Fruit fly (Drosophila melanogaster): ENCODE measurements around the gene sick.

Gene sick

DNA sequence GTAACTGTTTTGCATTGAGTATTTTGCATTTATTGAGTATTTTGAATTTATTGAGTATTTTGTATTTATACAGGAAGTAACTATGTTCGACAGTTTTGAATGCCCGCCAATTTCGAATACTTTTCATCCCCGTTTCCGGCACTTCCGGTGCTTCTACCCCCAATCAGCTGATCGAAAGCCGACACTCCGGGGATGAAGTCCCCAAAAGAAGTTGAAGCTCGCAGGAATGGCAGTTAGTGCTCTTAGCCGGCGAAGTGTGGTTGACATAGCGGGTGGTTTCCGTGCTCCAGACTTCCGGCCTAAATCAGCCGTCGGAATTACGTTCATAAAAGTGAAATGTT lies at the start of gene sick:
TSS of gene sick (plus strand) at position 255 of the 341 bp plus-strand sequence.
- TF ChIP-seq usp (GFP tag; optimal IDR thresholded peaks at IDR 0.05) (no peak), Dll (optimal IDR thresholded peaks at IDR 0.05) (no peak), psq (optimal IDR thresholded peaks at IDR 0.05) (no peak), EcR (GFP tag; optimal IDR thresholded peaks at IDR 0.05) (no peak), pan (optimal IDR thresholded peaks at IDR 0.05) (no peak), CG8478 (optimal IDR thresholded peaks at IDR 0.05) (no peak)

dm6 chr2L:19750571-19750970 lies 45.6 kb upstream of the sick start:
- TF ChIP-seq psq (optimal IDR thresholded peaks at IDR 0.05) (no peak), EcR (GFP tag; optimal IDR thresholded peaks at IDR 0.05) (no peak), Dll (optimal IDR thresholded peaks at IDR 0.05) (no peak), usp (GFP tag; optimal IDR thresholded peaks at IDR 0.05) (no peak), CG8478 (optimal IDR thresholded peaks at IDR 0.05) (no peak), pan (optimal IDR thresholded peaks at IDR 0.05) (no peak)

DNA sequence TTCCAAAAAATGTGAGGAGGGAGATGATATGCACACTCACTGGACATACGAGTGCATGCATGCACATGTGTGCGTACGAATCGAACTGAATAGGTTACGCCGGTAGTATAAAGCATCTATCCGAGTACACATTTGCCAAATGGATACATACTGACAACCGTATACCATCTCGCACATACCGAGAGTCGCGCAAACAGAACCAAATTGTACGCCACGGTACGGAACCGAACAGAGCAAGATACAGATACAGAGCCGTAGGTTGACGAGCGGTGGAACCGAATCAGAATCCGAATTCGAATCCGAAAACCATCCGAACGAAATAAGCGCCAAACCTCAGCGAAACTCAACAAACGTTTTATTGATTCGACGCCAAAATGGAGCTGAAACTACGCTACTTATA lies 41.1 kb upstream of the sick start:
- TF ChIP-seq usp (GFP tag; optimal IDR thresholded peaks at IDR 0.05) (no peak), CG8478 (optimal IDR thresholded peaks at IDR 0.05) (no peak), Dll (optimal IDR thresholded peaks at IDR 0.05) (no peak)

DNA sequence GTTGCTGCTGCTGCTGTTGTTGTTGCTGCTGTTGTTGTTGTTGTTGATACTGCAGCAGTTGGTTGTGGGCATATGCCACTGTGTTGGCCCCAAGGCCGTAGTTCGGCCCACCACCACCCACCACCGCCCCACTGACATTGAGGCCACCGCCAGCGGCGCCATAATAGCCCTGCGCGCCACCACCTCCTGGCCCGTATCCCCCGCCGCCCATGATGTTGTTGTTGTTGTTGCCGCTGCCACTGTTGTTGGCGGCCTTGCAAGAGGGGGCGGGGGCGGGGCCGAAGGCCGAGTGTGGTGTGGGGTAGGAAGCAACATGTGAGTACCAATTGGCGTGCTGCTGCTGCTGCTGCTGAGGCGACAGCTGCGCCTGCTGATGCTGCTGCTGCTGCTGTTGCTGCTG lies 40.1 kb upstream of the sick start:
- no peak for TF ChIP-seq pan (optimal IDR thresholded peaks at IDR 0.05)
- no peak for TF ChIP-seq CG8478 (optimal IDR thresholded peaks at IDR 0.05)
- TF ChIP-seq psq (optimal IDR thresholded peaks at IDR 0.05) = no peak
- no peak for TF ChIP-seq usp (GFP tag; optimal IDR thresholded peaks at IDR 0.05)
- no peak for TF ChIP-seq Dll (optimal IDR thresholded peaks at IDR 0.05)

DNA sequence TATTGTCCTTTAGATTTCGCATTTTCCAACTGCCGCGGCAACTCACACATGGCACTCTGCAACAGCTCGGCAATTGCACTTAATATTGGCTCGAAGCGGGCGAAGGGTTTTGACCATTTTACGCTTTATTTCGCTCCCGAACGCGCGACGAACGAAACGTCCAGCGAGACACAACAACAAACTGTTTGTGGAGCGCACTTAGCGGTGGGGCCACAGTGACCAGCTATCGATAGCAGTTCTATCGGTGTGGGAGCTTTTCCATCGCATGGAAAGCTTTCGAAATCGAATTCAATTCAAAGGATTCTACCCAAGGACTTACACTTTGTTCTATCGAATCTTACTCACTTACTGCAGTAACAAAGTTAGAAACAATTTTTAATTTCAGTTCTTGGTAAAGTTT lies 39.4 kb upstream of the sick start, which contains the start of gene CG10631:
TSS of gene CG10631 (minus strand) at position 189 of the 400 bp plus-strand sequence.
- TF ChIP-seq EcR (GFP tag; optimal IDR thresholded peaks at IDR 0.05) (no peak), CG8478 (optimal IDR thresholded peaks at IDR 0.05) (no peak), psq (optimal IDR thresholded peaks at IDR 0.05) (no peak), pan (optimal IDR thresholded peaks at IDR 0.05) (no peak), usp (GFP tag; optimal IDR thresholded peaks at IDR 0.05) (no peak), Dll (optimal IDR thresholded peaks at IDR 0.05) (no peak)

- TF ChIP-seq usp (GFP tag; optimal IDR thresholded peaks at IDR 0.05) (no peak), psq (optimal IDR thresholded peaks at IDR 0.05) (no peak), Dll (optimal IDR thresholded peaks at IDR 0.05) (no peak), CG8478 (optimal IDR thresholded peaks at IDR 0.05) (no peak), pan (optimal IDR thresholded peaks at IDR 0.05) (no peak), EcR (GFP tag; optimal IDR thresholded peaks at IDR 0.05) (no peak)
These were observed 37.5 kb upstream of the sick start, which contains the start of the genes CG10628 and Dus3 for dm6 chr2L:19758511-19759128. CG10628 (minus strand) TSS chr2L:19758615. Dus3 (plus strand) TSS chr2L:19758879.

DNA sequence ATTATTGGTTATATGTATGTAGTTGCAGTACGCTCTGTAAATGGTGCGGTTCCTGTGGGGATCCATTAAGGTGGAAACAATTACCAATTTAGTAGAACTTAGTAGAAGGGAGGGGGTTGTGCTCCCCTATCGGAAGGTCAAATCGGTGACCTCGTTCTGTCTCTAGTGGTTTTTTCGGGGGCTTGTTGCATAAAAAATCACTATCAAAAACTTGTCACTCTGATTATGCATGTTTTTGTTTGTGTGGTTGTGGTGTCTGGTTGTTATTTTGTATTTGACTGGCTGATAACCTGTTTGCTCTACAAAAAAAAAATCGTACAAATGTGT lies 32.8 kb upstream of the sick start:
- TF ChIP-seq psq (optimal IDR thresholded peaks at IDR 0.05) (no peak), Dll (optimal IDR thresholded peaks at IDR 0.05) (no peak), EcR (GFP tag; optimal IDR thresholded peaks at IDR 0.05) (no peak)

dm6 chr2L:19763773-19764580 lies 32.2 kb upstream of the sick start, which contains the start of gene fbp:
fbp (minus strand) TSS chr2L:19764136.
- no peak for TF ChIP-seq Dll (optimal IDR thresholded peaks at IDR 0.05)
- TF ChIP-seq EcR (GFP tag; optimal IDR thresholded peaks at IDR 0.05) = no peak
- TF ChIP-seq CG8478 (optimal IDR thresholded peaks at IDR 0.05) = no peak
- TF ChIP-seq psq (optimal IDR thresholded peaks at IDR 0.05) = no peak
- TF ChIP-seq pan (optimal IDR thresholded peaks at IDR 0.05) = no peak
- no peak for TF ChIP-seq usp (GFP tag; optimal IDR thresholded peaks at IDR 0.05)

- TF ChIP-seq usp (GFP tag; optimal IDR thresholded peaks at IDR 0.05) (no peak), Dll (optimal IDR thresholded peaks at IDR 0.05) (no peak), psq (optimal IDR thresholded peaks at IDR 0.05) (no peak)
These were observed 31.5 kb upstream of the sick start for dm6 chr2L:19764581-19765136.

- no peak for TF ChIP-seq pan (optimal IDR thresholded peaks at IDR 0.05)
- TF ChIP-seq psq (optimal IDR thresholded peaks at IDR 0.05) = no peak
- TF ChIP-seq Dll (optimal IDR thresholded peaks at IDR 0.05) = no peak
- no peak for TF ChIP-seq CG8478 (optimal IDR thresholded peaks at IDR 0.05)
- no peak for TF ChIP-seq EcR (GFP tag; optimal IDR thresholded peaks at IDR 0.05)
- no peak for TF ChIP-seq usp (GFP tag; optimal IDR thresholded peaks at IDR 0.05)
These were observed 30.8 kb upstream of the sick start for dm6 chr2L:19765406-19765805.

DNA sequence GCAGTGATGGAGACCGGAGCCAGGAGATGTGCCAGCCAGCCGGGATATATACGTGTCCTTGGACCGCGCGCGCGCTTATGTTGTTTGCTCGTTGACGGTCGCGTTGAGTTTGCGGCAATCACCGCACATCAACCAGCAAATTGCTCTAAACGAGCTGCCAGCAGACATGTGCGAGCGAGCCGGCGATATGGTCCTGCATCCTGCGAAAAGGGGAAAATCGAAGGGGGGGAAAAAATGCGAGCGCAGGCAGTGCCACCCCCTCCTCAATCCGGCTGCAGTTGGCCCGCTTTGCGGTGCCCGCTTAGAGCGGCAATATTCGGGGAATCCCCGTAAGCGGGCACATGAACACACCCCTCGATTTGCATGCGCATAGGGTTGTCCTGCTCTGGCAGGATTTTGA lies 27.2 kb upstream of the sick start, which contains the start of gene bsh:
TSS of gene bsh (minus strand) at position 101 of the 400 bp plus-strand sequence.
- TF ChIP-seq EcR (GFP tag; optimal IDR thresholded peaks at IDR 0.05) = no peak

DNA sequence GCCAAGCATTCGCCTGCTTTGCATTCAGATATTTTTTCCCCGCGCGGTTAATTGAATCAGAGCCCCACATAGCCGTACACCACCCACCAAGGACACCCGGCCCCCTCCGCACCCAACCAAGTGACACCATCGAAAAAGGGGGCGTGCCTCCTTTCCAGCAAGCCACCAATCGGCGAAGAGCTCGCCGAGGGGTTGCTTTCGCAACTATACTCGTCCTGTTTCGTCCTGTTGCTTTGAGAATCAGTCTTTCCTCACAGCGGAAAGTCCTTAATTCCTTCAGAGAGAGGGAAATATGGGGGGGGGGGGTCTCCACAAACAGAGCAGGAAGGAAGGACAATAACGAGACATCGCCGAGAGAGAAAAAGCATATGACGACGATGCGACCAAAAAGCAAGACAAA lies 26.5 kb upstream of the sick start:
- TF ChIP-seq usp (GFP tag; optimal IDR thresholded peaks at IDR 0.05) (no peak), pan (optimal IDR thresholded peaks at IDR 0.05) (no peak), CG8478 (optimal IDR thresholded peaks at IDR 0.05) (no peak), psq (optimal IDR thresholded peaks at IDR 0.05) (no peak), EcR (GFP tag; optimal IDR thresholded peaks at IDR 0.05) (no peak), Dll (optimal IDR thresholded peaks at IDR 0.05) (no peak)

DNA sequence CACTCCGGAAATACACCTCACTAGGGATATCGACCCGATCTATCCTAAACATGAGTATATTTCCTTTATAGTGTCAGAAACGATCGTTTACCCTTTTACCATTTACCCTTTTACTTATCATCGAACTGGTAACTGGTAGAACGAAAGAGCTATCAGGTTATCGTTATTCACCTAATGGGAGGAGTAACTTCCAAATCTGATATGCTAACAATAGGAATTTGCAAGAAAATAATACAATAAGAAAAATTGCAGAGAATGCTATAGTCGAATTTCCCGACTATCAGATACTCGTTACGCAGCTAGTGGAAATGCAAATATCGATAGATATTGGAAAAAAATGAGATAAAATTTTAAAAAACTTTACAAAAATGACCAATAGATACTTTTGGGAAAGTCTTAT lies 21.9 kb upstream of the sick start:
- TF ChIP-seq pan (optimal IDR thresholded peaks at IDR 0.05) (no peak), Dll (optimal IDR thresholded peaks at IDR 0.05) (no peak), usp (GFP tag; optimal IDR thresholded peaks at IDR 0.05) (no peak), CG8478 (optimal IDR thresholded peaks at IDR 0.05) (no peak), psq (optimal IDR thresholded peaks at IDR 0.05) (no peak), EcR (GFP tag; optimal IDR thresholded peaks at IDR 0.05) (no peak)

All from whole organism.